Worm (Caenorhabditis elegans) whole organism, L2 larva: ENCODE results near the gene asp-9.

ENCODE experiments used
- aly-2 ChIP-seq: fragments of 150-350 bp; optimal IDR thresholded peaks from 2 replicates; lab custom pipeline; 2014; ENCODE audit warnings: missing biosample characterization, missing genetic modification characterization
- ama-1 ChIP-seq: fragments of 150-350 bp; optimal IDR thresholded peaks from 2 replicates; lab custom pipeline; 2018; ENCODE audit warnings: inconsistent platforms
- blmp-1 ChIP-seq: sonication (generic microtip); optimal IDR thresholded peaks from 2 replicates; lab custom pipeline; 2017; ENCODE audit warnings: missing genetic modification characterization, mild to moderate bottlenecking, missing compliant biosample characterization, antibody characterized with exemption, moderate library complexity; ENCODE audit not compliant: insufficient read depth
- egl-27 ChIP-seq: sonication (generic microtip); optimal IDR thresholded peaks from 3 replicates; lab custom pipeline; 2017; ENCODE audit warnings: missing biosample characterization, missing genetic modification reagents, missing genetic modification characterization
- elt-3 ChIP-seq: sonication (generic microtip); optimal IDR thresholded peaks from 2 replicates; lab custom pipeline; 2017; ENCODE audit warnings: missing biosample characterization, missing genetic modification characterization
- fos-1 ChIP-seq: fragments of 150-350 bp; optimal IDR thresholded peaks from 2 replicates; lab custom pipeline; 2014; ENCODE audit warnings: missing biosample characterization, missing genetic modification characterization
- gmeb-1 ChIP-seq: fragments of 150-350 bp; optimal IDR thresholded peaks from 2 replicates; lab custom pipeline; 2014; ENCODE audit warnings: missing biosample characterization, missing genetic modification characterization
- lin-13 ChIP-seq: fragments of 150-350 bp; optimal IDR thresholded peaks from 2 replicates; lab custom pipeline; 2014; ENCODE audit warnings: missing biosample characterization, missing genetic modification reagents, missing genetic modification characterization
- lsy-2 ChIP-seq, 2 experiments: fragments of 150-350 bp in 1 of 2; sonication (generic microtip) in 1 of 2; optimal IDR thresholded peaks; 2 replicates each; lab custom pipeline; 2014 to 2017; ENCODE audit warnings: missing biosample characterization in 2 of 2, missing genetic modification characterization in 2 of 2
- nhr-11 ChIP-seq: fragments of 150-350 bp; optimal IDR thresholded peaks from 2 replicates; lab custom pipeline; 2014; ENCODE audit warnings: missing biosample characterization, missing genetic modification characterization
- nhr-25 ChIP-seq: fragments of 150-350 bp; sonication (generic microtip); optimal IDR thresholded peaks from 3 replicates; lab custom pipeline; 2014; ENCODE audit warnings: missing biosample characterization, missing genetic modification characterization
- unc-55 ChIP-seq: fragments of 150-350 bp; sonication (generic microtip); optimal IDR thresholded peaks from 3 replicates; lab custom pipeline; 2014; ENCODE audit warnings: missing biosample characterization, missing genetic modification reagents, missing genetic modification characterization
- unc-62 ChIP-seq: fragments of 150-350 bp; optimal IDR thresholded peaks from 2 replicates; lab custom pipeline; 2014; ENCODE audit warnings: missing biosample characterization, missing genetic modification reagents, missing genetic modification characterization
- ztf-11 ChIP-seq: sonication (generic microtip); optimal IDR thresholded peaks from 2 replicates; lab custom pipeline; 2017; ENCODE audit warnings: missing biosample characterization, missing genetic modification characterization

ce11 chrIV:6177383-6177782, 8.3 kb upstream of the asp-9 start:
- TF ChIP-seq unc-55 (GFP tag; lab: Kevin White, UChicago) (no peak), ztf-11 (tag; lab: Kevin White, UChicago) (no peak), fos-1 (tag; lab: Kevin White, UChicago) (no peak), nhr-11 (no peak), egl-27 (tag; lab: Kevin White, UChicago) (no peak), lsy-2 (tag; optimal IDR thresholded peaks at IDR 0.05; lab: Kevin White, UChicago) (no peak), unc-62 (GFP tag; lab: Kevin White, UChicago) (no peak), aly-2 (tag; lab: Kevin White, UChicago) (no peak), gmeb-1 (tag; lab: Kevin White, UChicago) (no peak), nhr-25 (tag; lab: Kevin White, UChicago) (no peak), elt-3 (tag; lab: Kevin White, UChicago) (no peak), lin-13 (GFP tag; lab: Kevin White, UChicago) (no peak), blmp-1 (tag; lab: Kevin White, UChicago) (no peak), ama-1 (lab: Kevin White, UChicago) (no peak)
